Fruit fly (Drosophila melanogaster): ENCODE results near the gene Cht11.

Cht11 gene

DNA sequence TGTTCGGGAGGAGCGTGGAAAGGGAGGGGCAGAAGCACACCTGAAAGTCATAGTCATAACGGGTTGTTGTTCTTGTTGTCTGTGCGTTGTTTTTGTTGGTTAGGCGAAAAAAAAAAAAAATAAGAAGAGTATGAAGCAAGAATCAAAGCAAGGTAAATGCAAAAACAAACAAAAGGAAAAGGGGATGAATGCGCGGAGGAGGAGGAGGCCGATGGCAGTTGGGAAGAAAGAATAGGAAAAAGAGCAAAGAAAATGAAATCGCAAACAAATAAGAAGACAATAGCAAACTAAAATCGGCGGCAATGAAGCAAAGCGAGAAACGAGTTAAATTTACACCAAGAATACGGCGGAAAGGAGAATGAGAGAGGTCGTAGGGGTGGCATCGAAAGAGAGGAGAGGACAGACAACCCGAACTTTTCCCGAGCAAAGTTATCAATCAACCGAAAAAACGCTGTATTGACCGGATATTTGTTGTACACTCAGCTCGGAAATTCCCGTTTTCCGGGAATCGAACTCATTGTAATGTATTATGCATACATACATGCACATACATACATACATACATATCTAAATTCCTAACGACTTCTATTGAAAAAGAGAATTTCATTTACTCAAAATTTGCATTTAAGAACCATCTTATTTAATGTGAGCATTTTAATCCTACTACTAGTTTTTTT, 11.2 kb upstream of the Cht11 start (continued):
- no peak for TF ChIP-seq zfh2 (GFP tag; optimal IDR thresholded peaks at IDR 0.05)
- TF ChIP-seq CG18476 (GFP tag; optimal IDR thresholded peaks at IDR 0.05) = no peak
- 0 out of 2 replicates have a peak, but pooled peaks have one; percentile 10 for TF ChIP-seq rib (GFP tag; IDR thresholded peaks at IDR 0.05)
- TF ChIP-seq nmo (GFP tag; optimal IDR thresholded peaks at IDR 0.05) = peak; percentile 16
- TF ChIP-seq CG4360 (GFP tag; IDR thresholded peaks at IDR 0.05) = peak; percentile 40
- no peak for TF ChIP-seq schlank (tag; optimal IDR thresholded peaks at IDR 0.05)
- peak; percentile 26 for TF ChIP-seq CG8388 (GFP tag; optimal IDR thresholded peaks at IDR 0.05)
- peak; percentile 50; the same call in 1 of the 2 replicates for TF ChIP-seq CG14014 (GFP tag; IDR thresholded peaks at IDR 0.05)
- peak; percentile 44; the same call in 2 of the 3 replicates for TF ChIP-seq row (GFP tag; IDR thresholded peaks at IDR 0.05)
- TF ChIP-seq Ssrp (tag; optimal IDR thresholded peaks at IDR 0.05) = peak; percentile 30
- peak; percentile 43 for TF ChIP-seq lab (GFP tag; optimal IDR thresholded peaks at IDR 0.05)
- no peak for TF ChIP-seq CG6654 (GFP tag; optimal IDR thresholded peaks at IDR 0.05)
- no peak for TF ChIP-seq CG14667 (GFP tag; IDR thresholded peaks at IDR 0.05)
- no peak for TF ChIP-seq Bteb2 (GFP tag; optimal IDR thresholded peaks at IDR 0.05)
- peak; percentile 40 for TF ChIP-seq vvl (GFP tag; IDR thresholded peaks at IDR 0.05)
- TF ChIP-seq CG12236 (GFP tag; optimal IDR thresholded peaks at IDR 0.05) = no peak
- TF ChIP-seq CG12299 (tag; optimal IDR thresholded peaks at IDR 0.05) = no peak
- no peak for TF ChIP-seq ap (GFP tag; IDR thresholded peaks at IDR 0.05)
- TF ChIP-seq sna (GFP tag; IDR thresholded peaks at IDR 0.05; ENCODE audit: partially characterized antibody) = no peak
- no peak for TF ChIP-seq prd (optimal IDR thresholded peaks at IDR 0.05)
- TF ChIP-seq prd (GFP tag; IDR thresholded peaks at IDR 0.05) = peak; percentile 22; the same call in 1 of the 3 replicates
- peak; percentile 68 for TF ChIP-seq Rfx (GFP tag; IDR thresholded peaks at IDR 0.05)
- peak; percentile 57; the same call in 1 of the 2 replicates for TF ChIP-seq Ptx1 (GFP tag; IDR thresholded peaks at IDR 0.05)
- TF ChIP-seq stc (GFP tag; IDR thresholded peaks at IDR 0.05) = 0 out of 2 replicates have a peak, but pooled peaks have one; percentile 38
- TF ChIP-seq CG6683 (GFP tag; optimal IDR thresholded peaks at IDR 0.05) = no peak
- peak; percentile 34 for TF ChIP-seq CG17829 (tag; optimal IDR thresholded peaks at IDR 0.05)
- TF ChIP-seq grn (GFP tag; optimal IDR thresholded peaks at IDR 0.05) = no peak
- TF ChIP-seq Sry-δ (GFP tag; optimal IDR thresholded peaks at IDR 0.05) = no peak
- TF ChIP-seq wor (GFP tag; IDR thresholded peaks at IDR 0.05) = no peak
- TF ChIP-seq Taf1 (GFP tag; IDR thresholded peaks at IDR 0.05) = no peak
- TF ChIP-seq nom (GFP tag; optimal IDR thresholded peaks at IDR 0.05) = peak; percentile 53
- peak in 1 of 3 experiments; percentile 51 for TF ChIP-seq Stat92E (GFP tag; optimal IDR thresholded peaks at IDR 0.05)
- no peak for TF ChIP-seq seq (GFP tag; IDR thresholded peaks at IDR 0.05)
- no peak for TF ChIP-seq hbn (GFP tag; IDR thresholded peaks at IDR 0.05; ENCODE audit: partially characterized antibody)
- no peak for TF ChIP-seq caup (GFP tag; optimal IDR thresholded peaks at IDR 0.05; ENCODE audit: severe bottlenecking)
- no peak for TF ChIP-seq CG1792 (GFP tag; optimal IDR thresholded peaks at IDR 0.05)
- TF ChIP-seq CG18764 (GFP tag; optimal IDR thresholded peaks at IDR 0.05) = peak; percentile 3
- no peak for TF ChIP-seq Atf-2 (GFP tag; optimal IDR thresholded peaks at IDR 0.05)
- TF ChIP-seq ssp (GFP tag; IDR thresholded peaks at IDR 0.05) = no peak
- TF ChIP-seq CG17186 (GFP tag; optimal IDR thresholded peaks at IDR 0.05) = no peak
- peak; percentile 35 for TF ChIP-seq ind (GFP tag; optimal IDR thresholded peaks at IDR 0.05)
- TF ChIP-seq CG14710 (tag; optimal IDR thresholded peaks at IDR 0.05) = peak; percentile 18
- TF ChIP-seq CG7963 (GFP tag; IDR thresholded peaks at IDR 0.05; ENCODE audit: partially characterized antibody) = no peak
- no peak for TF ChIP-seq Eip74EF (GFP tag; optimal IDR thresholded peaks at IDR 0.05)
- TF ChIP-seq tin (GFP tag; optimal IDR thresholded peaks at IDR 0.05) = no peak
- no peak for TF ChIP-seq Elba2 (GFP tag; optimal IDR thresholded peaks at IDR 0.05)
- peak; percentile 1 for TF ChIP-seq CG10209 (GFP tag; optimal IDR thresholded peaks at IDR 0.05)
- no peak for TF ChIP-seq jigr1 (GFP tag; IDR thresholded peaks at IDR 0.05)
- TF ChIP-seq H15 (GFP tag; IDR thresholded peaks at IDR 0.05) = no peak
